Fruit fly (Drosophila melanogaster): ENCODE data around the gene wupA.

dm6 chrX:18057202-18057601 lies 59.5 kb downstream of the wupA start:
- TF ChIP-seq grau (tag; optimal IDR thresholded peaks at IDR 0.05) = no peak
- no peak for TF ChIP-seq CG12391 (tag; optimal IDR thresholded peaks at IDR 0.05)
- no peak for TF ChIP-seq CG9932 (GFP tag; IDR thresholded peaks at IDR 0.05)
- no peak for TF ChIP-seq lov (optimal IDR thresholded peaks at IDR 0.05)
- TF ChIP-seq lov (GFP tag; IDR thresholded peaks at IDR 0.05) = no peak
- no peak for TF ChIP-seq CG10543 (GFP tag; optimal IDR thresholded peaks at IDR 0.05)
- TF ChIP-seq CG8290 (GFP tag; optimal IDR thresholded peaks at IDR 0.05) = no peak
- TF ChIP-seq CG8290 (tag; optimal IDR thresholded peaks at IDR 0.05) = no peak
- TF ChIP-seq Spps (tag; optimal IDR thresholded peaks at IDR 0.05) = no peak
- TF ChIP-seq ems (GFP tag; optimal IDR thresholded peaks at IDR 0.05) = no peak
